Fruit fly (Drosophila melanogaster) whole organism, embryonic: ENCODE measurements around the gene Blm.

Experiments used
- B-H1 ChIP-seq: fragments of 200-800 bp; sonication (Bioruptor generic); IDR thresholded peaks from 3 replicates; pipeline ENCODE4 v1.3.6; 2022; ENCODE audit warnings: missing biosample characterization, missing genetic modification characterization
- B-H2 ChIP-seq: fragments of 200-800 bp; sonication (Bioruptor generic); optimal IDR thresholded peaks from 2 replicates; lab custom pipeline; 2018; ENCODE audit warnings: missing biosample characterization, mild to moderate bottlenecking, missing genetic modification characterization
- CG10147 ChIP-seq: fragments of 200-800 bp; sonication (Bioruptor generic); optimal IDR thresholded peaks from 2 replicates; lab custom pipeline; 2019; ENCODE audit warnings: missing biosample characterization, mild to moderate bottlenecking, missing genetic modification characterization, moderate library complexity
- CG10431 ChIP-seq: fragments of 200-800 bp; sonication (Bioruptor generic); optimal IDR thresholded peaks from 3 replicates; lab custom pipeline; 2018; ENCODE audit warnings: missing biosample characterization, mild to moderate bottlenecking, missing genetic modification characterization
- CG11560 ChIP-seq: fragments of 200-800 bp; sonication (Bioruptor generic); IDR thresholded peaks from 3 replicates; pipeline ENCODE4 v1.3.6; 2022; ENCODE audit warnings: missing biosample characterization, missing genetic modification characterization
- CG12236 ChIP-seq: fragments of 200-800 bp; sonication (Bioruptor generic); optimal IDR thresholded peaks from 2 replicates; lab custom pipeline; 2016; ENCODE audit warnings: missing biosample characterization, missing genetic modification characterization
- CG14667 ChIP-seq: fragments of 200-800 bp; sonication (Bioruptor generic); IDR thresholded peaks from 2 replicates; pipeline ENCODE4 v1.3.6; 2022; ENCODE audit warnings: missing biosample characterization, missing genetic modification characterization
- CG1529 ChIP-seq: fragments of 200-800 bp; sonication (Bioruptor generic); optimal IDR thresholded peaks from 3 replicates; lab custom pipeline; 2018; ENCODE audit warnings: missing biosample characterization, missing genetic modification characterization
- CG15601 ChIP-seq: fragments of 200-800 bp; sonication (Bioruptor generic); optimal IDR thresholded peaks from 3 replicates; lab custom pipeline; 2019; ENCODE audit warnings: missing biosample characterization, mild to moderate bottlenecking, missing genetic modification characterization, moderate library complexity
- CG1602 ChIP-seq: fragments of 200-800 bp; sonication (Bioruptor generic); optimal IDR thresholded peaks from 3 replicates; lab custom pipeline; 2016; ENCODE audit warnings: missing biosample characterization, missing genetic modification characterization
- CG16815 ChIP-seq: fragments of 200-800 bp; sonication (Bioruptor generic); optimal IDR thresholded peaks from 3 replicates; lab custom pipeline; 2017; ENCODE audit warnings: missing biosample characterization, mild to moderate bottlenecking, missing genetic modification characterization
- CG17361 ChIP-seq: fragments of 200-800 bp; sonication (Bioruptor generic); IDR thresholded peaks from 3 replicates; pipeline ENCODE4 v1.3.6; 2022; ENCODE audit warnings: missing biosample characterization, missing genetic modification characterization
- CG17385 ChIP-seq: fragments of 200-800 bp; sonication (Bioruptor generic); optimal IDR thresholded peaks from 3 replicates; lab custom pipeline; 2018; ENCODE audit warnings: missing biosample characterization, mild to moderate bottlenecking, missing genetic modification characterization
- CG2678 ChIP-seq: fragments of 200-800 bp; sonication (Bioruptor generic); optimal IDR thresholded peaks from 3 replicates; lab custom pipeline; 2019; ENCODE audit warnings: missing biosample characterization, mild to moderate bottlenecking, missing genetic modification characterization, moderate library complexity
- CG30403 ChIP-seq: fragments of 200-800 bp; sonication (Bioruptor generic); optimal IDR thresholded peaks from 3 replicates; lab custom pipeline; 2016; ENCODE audit warnings: missing biosample characterization, missing genetic modification characterization
- CG3163 ChIP-seq: fragments of 200-800 bp; sonication (Bioruptor generic); optimal IDR thresholded peaks from 3 replicates; lab custom pipeline; 2016; ENCODE audit warnings: missing biosample characterization, missing genetic modification characterization
- CG32532 ChIP-seq: fragments of 200-800 bp; sonication (Bioruptor generic); IDR thresholded peaks from 2 replicates; pipeline ENCODE4 v1.3.6; 2022; ENCODE audit warnings: missing biosample characterization, missing genetic modification characterization
- CG3407 ChIP-seq: fragments of 200-800 bp; sonication (Bioruptor generic); optimal IDR thresholded peaks from 2 replicates; lab custom pipeline; 2018; ENCODE audit warnings: missing biosample characterization, mild to moderate bottlenecking, missing genetic modification characterization
- CG3726 ChIP-seq: fragments of 200-800 bp; sonication (Bioruptor generic); IDR thresholded peaks from 3 replicates; pipeline ENCODE4, ENCODE4 v1.3.6; 2022; ENCODE audit warnings: missing biosample characterization, missing genetic modification characterization
- CG4424 ChIP-seq: fragments of 200-800 bp; sonication (Bioruptor generic); optimal IDR thresholded peaks from 3 replicates; lab custom pipeline; 2016; ENCODE audit warnings: missing biosample characterization, missing genetic modification characterization
- CG6683 ChIP-seq: fragments of 200-800 bp; sonication (Bioruptor generic); optimal IDR thresholded peaks from 2 replicates; lab custom pipeline; 2017; ENCODE audit warnings: missing biosample characterization, mild to moderate bottlenecking, missing genetic modification characterization, missing genetic modification reagents
- CG8944 ChIP-seq: fragments of 200-800 bp; sonication (Bioruptor generic); optimal IDR thresholded peaks from 3 replicates; lab custom pipeline; 2016; ENCODE audit warnings: missing biosample characterization, missing genetic modification characterization
- CG9817 ChIP-seq: fragments of 200-800 bp; sonication (Bioruptor generic); optimal IDR thresholded peaks from 2 replicates; lab custom pipeline; 2018; ENCODE audit warnings: missing biosample characterization, mild to moderate bottlenecking, missing genetic modification characterization, moderate library complexity
- CG9876 ChIP-seq: fragments of 200-800 bp; sonication (Bioruptor generic); optimal IDR thresholded peaks from 2 replicates; lab custom pipeline; 2016; ENCODE audit warnings: missing biosample characterization, missing genetic modification characterization
- Chrac-16 ChIP-seq: fragments of 200-800 bp; sonication (Bioruptor generic); optimal IDR thresholded peaks from 3 replicates; lab custom pipeline; 2016; ENCODE audit warnings: missing biosample characterization, missing genetic modification characterization
- D19A ChIP-seq: fragments of 200-800 bp; optimal IDR thresholded peaks from 3 replicates; lab custom pipeline; 2019; ENCODE audit warnings: missing biosample characterization, mild to moderate bottlenecking, missing genetic modification characterization, moderate library complexity
- Deaf1 ChIP-seq: fragments of 200-800 bp; optimal IDR thresholded peaks from 3 replicates; lab custom pipeline; 2019; ENCODE audit warnings: missing biosample characterization, mild to moderate bottlenecking, missing genetic modification characterization, moderate library complexity
- Doc2 ChIP-seq: fragments of 200-800 bp; sonication (Bioruptor generic); IDR thresholded peaks from 2 replicates; pipeline ENCODE4 v1.3.6; 2022; ENCODE audit warnings: missing biosample characterization, missing genetic modification characterization
- HLH54F ChIP-seq: fragments of 200-800 bp; sonication (Bioruptor generic); optimal IDR thresholded peaks from 3 replicates; lab custom pipeline; 2016; ENCODE audit warnings: missing biosample characterization, missing genetic modification characterization
- HLHmδ ChIP-seq: fragments of 200-800 bp; sonication (Bioruptor generic); optimal IDR thresholded peaks from 2 replicates; lab custom pipeline; 2018; ENCODE audit warnings: missing biosample characterization, mild to moderate bottlenecking, missing genetic modification characterization, moderate library complexity
- Hsf ChIP-seq: fragments of 200-800 bp; sonication (Bioruptor generic); optimal IDR thresholded peaks from 3 replicates; lab custom pipeline; 2016; ENCODE audit warnings: missing biosample characterization, missing genetic modification characterization
- NK7.1 ChIP-seq: fragments of 200-800 bp; sonication (Bioruptor generic); optimal IDR thresholded peaks from 3 replicates; lab custom pipeline; 2016; ENCODE audit warnings: missing biosample characterization, missing genetic modification characterization
- Scr ChIP-seq: fragments of 200-800 bp; sonication (Bioruptor generic); IDR thresholded peaks from 2 replicates; pipeline ENCODE4 v1.3.6; 2022; ENCODE audit warnings: missing biosample characterization, missing genetic modification characterization; ENCODE audit not compliant: partially characterized antibody
- Trl ChIP-seq, 3 experiments: fragments of >200 bp in 2 of 3; fragments of 200-800 bp in 1 of 3; sonication (Bioruptor generic) in 1 of 3; optimal IDR thresholded peaks; 2 replicates in 1 of 3; 3 replicates in 2 of 3; lab custom pipeline; 2016 to 2017; ENCODE audit warnings: missing biosample characterization in 1 of 3, missing genetic modification characterization in 1 of 3
- ap ChIP-seq: fragments of 200-800 bp; sonication (Bioruptor generic); IDR thresholded peaks from 2 replicates; pipeline ENCODE4 v1.3.6; 2022; ENCODE audit warnings: missing biosample characterization, missing genetic modification characterization
- cad ChIP-seq: fragments of >200 bp; optimal IDR thresholded peaks from 2 replicates; lab custom pipeline; 2017; ENCODE audit warnings: missing biosample characterization, missing genetic modification characterization
- chinmo ChIP-seq: fragments of 200-800 bp; sonication (Bioruptor generic); IDR thresholded peaks from 4 replicates; pipeline ENCODE4 v1.3.6; 2022; ENCODE audit warnings: missing biosample characterization, missing genetic modification characterization; ENCODE audit not compliant: partially characterized antibody
- dm ChIP-seq: fragments of 200-800 bp; sonication (Bioruptor generic); optimal IDR thresholded peaks from 3 replicates; lab custom pipeline; 2016; ENCODE audit warnings: missing biosample characterization, missing genetic modification characterization
- dmrt99B ChIP-seq: fragments of 200-800 bp; sonication (Bioruptor generic); optimal IDR thresholded peaks from 2 replicates; lab custom pipeline; 2018; ENCODE audit warnings: missing biosample characterization, mild to moderate bottlenecking, missing genetic modification characterization, moderate library complexity
- dysf ChIP-seq: fragments of 200-800 bp; sonication (Bioruptor generic); IDR thresholded peaks from 3 replicates; pipeline ENCODE4 v1.3.6; 2022; ENCODE audit warnings: missing biosample characterization, missing genetic modification characterization
- fd3F ChIP-seq: fragments of 200-800 bp; sonication (Bioruptor generic); optimal IDR thresholded peaks from 2 replicates; lab custom pipeline; 2018; ENCODE audit warnings: missing biosample characterization, mild to moderate bottlenecking, missing genetic modification characterization, moderate library complexity
- gcm2 ChIP-seq: fragments of 200-800 bp; sonication (Bioruptor generic); optimal IDR thresholded peaks from 2 replicates; lab custom pipeline; 2016; ENCODE audit warnings: missing biosample characterization, missing genetic modification characterization
- gfzf ChIP-seq: fragments of 200-800 bp; sonication (Bioruptor generic); optimal IDR thresholded peaks from 2 replicates; lab custom pipeline; 2016; ENCODE audit warnings: missing biosample characterization, mild to moderate bottlenecking, missing genetic modification characterization, moderate library complexity
- luna ChIP-seq: fragments of 200-800 bp; sonication (Bioruptor generic); optimal IDR thresholded peaks from 2 replicates; lab custom pipeline; 2016; ENCODE audit warnings: missing biosample characterization, missing genetic modification characterization
- onecut ChIP-seq: fragments of 200-800 bp; sonication (Bioruptor generic); IDR thresholded peaks from 2 replicates; pipeline ENCODE4 v1.3.6; 2022; ENCODE audit warnings: missing biosample characterization, missing genetic modification characterization
- pros ChIP-seq: fragments of 200-800 bp; sonication (Bioruptor generic); optimal IDR thresholded peaks from 3 replicates; lab custom pipeline; 2019; ENCODE audit warnings: missing biosample characterization, mild to moderate bottlenecking, missing genetic modification characterization, moderate library complexity
- pzg ChIP-seq: fragments of 200-800 bp; sonication (Bioruptor generic); optimal IDR thresholded peaks from 3 replicates; lab custom pipeline; 2018; ENCODE audit warnings: missing biosample characterization, mild to moderate bottlenecking, missing genetic modification characterization, moderate library complexity
- sisA ChIP-seq: fragments of 200-800 bp; sonication (Bioruptor generic); IDR thresholded peaks from 2 replicates; pipeline ENCODE4 v1.3.6; 2022; ENCODE audit warnings: missing biosample characterization, missing genetic modification characterization

Gene Blm

dm6 chr3R:11778012-11778865 is 36.7 kb upstream of the Blm start (continued):
- TF ChIP-seq CG10431 (GFP tag; lab: Kevin White, UChicago) (peak; percentile 75), gfzf (GFP tag; lab: Kevin White, UChicago) (no peak), B-H2 (GFP tag; lab: Kevin White, UChicago) (no peak), CG10147 (GFP tag; lab: Kevin White, UChicago) (peak; percentile 36), sisA (GFP tag; lab: Robert Waterston, UW) (peak; percentile 62), gcm2 (peak; percentile 49), CG2678 (tag; lab: Kevin White, UChicago) (peak; percentile 77), Scr (GFP tag; lab: Robert Waterston, UW) (peak; percentile 19; the same call in 1 of the 2 replicates), cad (no peak), CG14667 (GFP tag; lab: Robert Waterston, UW) (0 out of 2 replicates have a peak, but pooled peaks have one; percentile 18), HLH54F (peak; percentile 28), CG6683 (GFP tag; lab: Kevin White, UChicago) (peak; percentile 23), Chrac-16 (GFP tag; lab: Kevin White, UChicago) (peak; percentile 60), CG17385 (GFP tag; lab: Kevin White, UChicago) (peak; percentile 49), luna (GFP tag; lab: Kevin White, UChicago) (peak; percentile 22), chinmo (peak; percentile 94), onecut (GFP tag; lab: Robert Waterston, UW) (peak; percentile 56), CG16815 (peak; percentile 82), dmrt99B (tag; lab: Kevin White, UChicago) (peak; percentile 65), CG3726 (GFP tag; lab: Robert Waterston, UW) (no peak), CG12236 (no peak), ap (GFP tag; lab: Robert Waterston, UW) (no peak), CG4424 (GFP tag; lab: Kevin White, UChicago) (peak; percentile 75), B-H1 (no peak; the same call in 1 of the 3 replicates), CG8944 (GFP tag; lab: Kevin White, UChicago) (peak; percentile 19), CG17361 (GFP tag; lab: Robert Waterston, UW) (peak; percentile 85), NK7.1 (GFP tag; lab: Kevin White, UChicago) (no peak), D19A (tag; lab: Kevin White, UChicago) (peak; percentile 41), fd3F (GFP tag; lab: Kevin White, UChicago) (peak; percentile 27), CG1602 (GFP tag; lab: Kevin White, UChicago) (peak; percentile 58), CG11560 (tag; lab: Robert Waterston, UW) (no peak), Doc2 (no peak), CG1529 (GFP tag; lab: Kevin White, UChicago) (peak; percentile 55), CG9817 (tag; lab: Kevin White, UChicago) (peak; percentile 39), dysf (GFP tag; lab: Robert Waterston, UW) (peak; percentile 47; the same call in 2 of the 3 replicates), Trl (optimal IDR thresholded peaks at IDR 0.05; lab: Kevin White, UChicago) (peak in 1 of 2 experiments; percentile 6), Trl (GFP tag; optimal IDR thresholded peaks at IDR 0.05; lab: Kevin White, UChicago) (peak; percentile 51), CG3163 (GFP tag; lab: Kevin White, UChicago) (peak; percentile 65), pzg (GFP tag; lab: Kevin White, UChicago) (peak; percentile 2), CG15601 (tag; lab: Kevin White, UChicago) (peak; percentile 80), Hsf (GFP tag; lab: Kevin White, UChicago) (peak; percentile 18), HLHmδ (GFP tag; lab: Kevin White, UChicago) (peak; percentile 86), pros (GFP tag; lab: Kevin White, UChicago) (peak; percentile 94), Deaf1 (peak; percentile 87), CG9876 (GFP tag; lab: Kevin White, UChicago) (no peak), dm (GFP tag; lab: Kevin White, UChicago) (peak; percentile 77), CG3407 (GFP tag; lab: Kevin White, UChicago) (peak; percentile 47), CG32532 (GFP tag; lab: Robert Waterston, UW) (peak; percentile 40; the same call in 1 of the 2 replicates), CG30403 (GFP tag; lab: Kevin White, UChicago) (peak; percentile 70)
